Fruit fly (Drosophila melanogaster): Measurements from ENCODE around the gene CG7168.

Gene CG7168

dm6 chr3R:18196991-18197801, 28.7 kb downstream of the CG7168 start (continued):
- TF ChIP-seq corto (GFP tag; optimal IDR thresholded peaks at IDR 0.05): peak; percentile 8
- TF ChIP-seq ATbp (GFP tag; optimal IDR thresholded peaks at IDR 0.05): peak; percentile 38

DNA sequence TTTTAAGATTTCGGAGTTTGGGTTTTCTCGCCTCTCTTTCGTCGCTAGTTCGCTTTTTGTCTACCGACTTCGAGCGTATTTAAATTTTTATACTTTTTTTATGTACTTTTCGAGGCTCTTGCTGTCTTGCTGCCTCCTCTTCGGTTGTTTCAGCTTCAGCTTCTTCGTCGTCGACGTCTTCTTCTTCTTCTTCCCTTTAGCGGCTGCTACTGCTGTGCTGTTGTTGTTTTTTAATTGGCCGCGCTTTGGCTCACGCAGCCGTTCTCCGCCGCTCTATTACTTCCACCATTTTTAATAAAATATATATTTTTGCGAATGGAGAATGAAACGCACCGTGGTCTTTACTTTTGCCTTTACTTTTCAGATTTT, 29.3 kb downstream of the CG7168 start:
- TF ChIP-seq NFAT (GFP tag; IDR thresholded peaks at IDR 0.05): no peak
- TF ChIP-seq zfh2 (GFP tag; optimal IDR thresholded peaks at IDR 0.05): no peak
- TF ChIP-seq CG17802 (tag; optimal IDR thresholded peaks at IDR 0.05): no peak
- TF ChIP-seq Mrtf (GFP tag; IDR thresholded peaks at IDR 0.05): no peak
- TF ChIP-seq Neu2 (GFP tag; optimal IDR thresholded peaks at IDR 0.05; ENCODE audit: borderline replicate concordance): no peak
- no peak for TF ChIP-seq ind (GFP tag; optimal IDR thresholded peaks at IDR 0.05)
- TF ChIP-seq CG16779 (GFP tag; IDR thresholded peaks at IDR 0.05): no peak
- TF ChIP-seq Oaz (GFP tag; IDR thresholded peaks at IDR 0.05): no peak
- TF ChIP-seq Dek (tag; optimal IDR thresholded peaks at IDR 0.05): peak; percentile 6
- TF ChIP-seq vfl (GFP tag; optimal IDR thresholded peaks at IDR 0.05): no peak
- no peak for TF ChIP-seq CG18011 (GFP tag; optimal IDR thresholded peaks at IDR 0.05)
- TF ChIP-seq Awh (GFP tag; IDR thresholded peaks at IDR 0.05): no peak
- TF ChIP-seq CG12391 (tag; optimal IDR thresholded peaks at IDR 0.05): no peak
- TF ChIP-seq Bgb (GFP tag; IDR thresholded peaks at IDR 0.05; ENCODE audit: partially characterized antibody): no peak
- TF ChIP-seq CG13624 (GFP tag; optimal IDR thresholded peaks at IDR 0.05): no peak
- TF ChIP-seq Dll (GFP tag; IDR thresholded peaks at IDR 0.05; ENCODE audit: partially characterized antibody): no peak
- TF ChIP-seq CG34224 (GFP tag; IDR thresholded peaks at IDR 0.05; ENCODE audit: partially characterized antibody): no peak
- TF ChIP-seq pros (GFP tag; optimal IDR thresholded peaks at IDR 0.05): peak; percentile 88
- TF ChIP-seq Hr78 (GFP tag; optimal IDR thresholded peaks at IDR 0.05): no peak
- TF ChIP-seq Hr3 (GFP tag; optimal IDR thresholded peaks at IDR 0.05): no peak
- no peak for TF ChIP-seq HLHmδ (GFP tag; optimal IDR thresholded peaks at IDR 0.05)
- peak; percentile 70 for TF ChIP-seq psq (GFP tag; optimal IDR thresholded peaks at IDR 0.05)
- TF ChIP-seq Jarid2 (GFP tag; optimal IDR thresholded peaks at IDR 0.05): no peak
- TF ChIP-seq Vsx1 (GFP tag; optimal IDR thresholded peaks at IDR 0.05): peak; percentile 63
- TF ChIP-seq nmo (GFP tag; optimal IDR thresholded peaks at IDR 0.05): no peak
- TF ChIP-seq gro (GFP tag; optimal IDR thresholded peaks at IDR 0.05): no peak
- TF ChIP-seq CG17912 (GFP tag; optimal IDR thresholded peaks at IDR 0.05): no peak

DNA sequence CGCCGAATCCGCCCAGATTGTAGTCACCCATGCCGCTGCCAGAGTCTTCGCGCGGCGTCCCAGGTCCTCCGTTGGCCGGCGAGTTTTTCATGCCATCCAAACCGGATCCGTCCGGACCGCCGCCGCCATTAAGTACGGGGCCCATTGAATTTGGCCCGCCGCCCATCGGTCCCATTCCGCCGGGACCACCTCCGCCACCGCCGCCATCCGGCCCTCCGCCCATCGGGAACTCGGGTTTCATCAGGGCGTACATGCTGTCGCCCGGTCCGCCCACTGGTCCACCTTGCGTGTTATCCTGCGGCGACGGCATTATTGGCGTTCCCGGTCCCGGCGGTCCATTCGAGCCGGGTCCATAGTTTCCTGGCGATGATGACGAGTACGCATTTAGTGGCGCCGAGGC, 30.6 kb downstream of the CG7168 start:
- TF ChIP-seq CG16863 (GFP tag; optimal IDR thresholded peaks at IDR 0.05) (no peak), tll (GFP tag; optimal IDR thresholded peaks at IDR 0.05) (no peak), Med (GFP tag) (peak; percentile 42)

- TF ChIP-seq CG18011 (GFP tag; optimal IDR thresholded peaks at IDR 0.05) (no peak), z (GFP tag; IDR thresholded peaks at IDR 0.05) (0 out of 3 replicates have a peak, but pooled peaks have one; percentile 6), dimm (GFP tag; IDR thresholded peaks at IDR 0.05) (no peak), MBD-R2 (GFP tag; IDR thresholded peaks at IDR 0.05) (no peak), Dad (GFP tag; optimal IDR thresholded peaks at IDR 0.05) (no peak), Jarid2 (GFP tag; optimal IDR thresholded peaks at IDR 0.05) (no peak), Hr51 (GFP tag; optimal IDR thresholded peaks at IDR 0.05) (no peak), CTCF (GFP tag; optimal IDR thresholded peaks at IDR 0.05) (no peak), CG12071 (GFP tag; optimal IDR thresholded peaks at IDR 0.05) (no peak), CG33213 (GFP tag; optimal IDR thresholded peaks at IDR 0.05) (no peak), lov (optimal IDR thresholded peaks at IDR 0.05) (no peak), lov (GFP tag; IDR thresholded peaks at IDR 0.05) (no peak), CG10654 (GFP tag; optimal IDR thresholded peaks at IDR 0.05) (no peak), dm (GFP tag; optimal IDR thresholded peaks at IDR 0.05) (no peak), Lpt (GFP tag; optimal IDR thresholded peaks at IDR 0.05) (no peak), CG7372 (GFP tag; IDR thresholded peaks at IDR 0.05) (no peak), HLHmδ (GFP tag; optimal IDR thresholded peaks at IDR 0.05) (no peak), CG33557 (GFP tag; optimal IDR thresholded peaks at IDR 0.05) (no peak), Med (GFP tag) (peak; percentile 32)
Measured at dm6 chr3R:18191867-18192266, 34.0 kb downstream of the CG7168 start, which contains the start of gene CG14313. Gene CG14313, minus strand, starts transcription at chr3R:18191967.

All from whole organism, embryonic.